Worm (Caenorhabditis elegans): ENCODE measurements around the gene ugt-65.

ugt-65 gene

ce11 chrIV:12417536-12418195 lies 2.8 kb upstream of the ugt-65 start, which contains the start of gene F08G5.3 (continued):
- TF ChIP-seq ceh-28 (tag; optimal IDR thresholded peaks at IDR 0.05) (no peak), F10B5.3 (tag; optimal IDR thresholded peaks at IDR 0.05) (no peak), rbr-2 (tag; optimal IDR thresholded peaks at IDR 0.05) (peak; percentile 47), ceh-44 (GFP tag; IDR thresholded peaks at IDR 0.05) (0 out of 2 replicates have a peak, but pooled peaks have one; percentile 43), saeg-2 (GFP tag; IDR thresholded peaks at IDR 0.05) (peak; percentile 66; the same call in 1 of the 2 replicates), unc-130 (GFP tag; optimal IDR thresholded peaks at IDR 0.05) (peak; percentile 68), aly-2 (tag; optimal IDR thresholded peaks at IDR 0.05) (no peak), nhr-28 (tag; optimal IDR thresholded peaks at IDR 0.05) (peak; percentile 15), daf-12 (tag; optimal IDR thresholded peaks at IDR 0.05) (no peak), snpc-4 (tag; optimal IDR thresholded peaks at IDR 0.05) (no peak), lin-29 (GFP tag; IDR thresholded peaks at IDR 0.05) (no peak), hif-1 (tag; optimal IDR thresholded peaks at IDR 0.05) (peak in 1 of 2 experiments; percentile 33), pqm-1 (tag; optimal IDR thresholded peaks at IDR 0.05) (no peak), nhr-11 (tag; optimal IDR thresholded peaks at IDR 0.05) (no peak), pha-4 (GFP tag; IDR thresholded peaks at IDR 0.05) (peak; percentile 91), pha-4 (tag; optimal IDR thresholded peaks at IDR 0.05) (no peak), nhr-41 (GFP tag; IDR thresholded peaks at IDR 0.05) (peak; percentile 45; the same call in 1 of the 2 replicates), mxl-3 (GFP tag; optimal IDR thresholded peaks at IDR 0.05) (no peak), dmd-9 (GFP tag; IDR thresholded peaks at IDR 0.05) (peak; percentile 74; the same call in 1 of the 2 replicates), F26F4.8 (GFP tag; conservative IDR thresholded peaks at IDR 0.05) (peak; percentile 90), R02D3.7 (tag; optimal IDR thresholded peaks at IDR 0.05) (no peak), ceh-82 (tag; optimal IDR thresholded peaks at IDR 0.05) (no peak), nhr-25 (tag; optimal IDR thresholded peaks at IDR 0.05; ENCODE audit: borderline replicate concordance, insufficient read depth) (no peak), duxl-1 (tag; optimal IDR thresholded peaks at IDR 0.05; ENCODE audit: poor library complexity) (peak; percentile 37), mep-1 (tag; optimal IDR thresholded peaks at IDR 0.05) (peak; percentile 49), F37D6.2 (tag; optimal IDR thresholded peaks at IDR 0.05) (no peak), madf-9 (GFP tag; conservative IDR thresholded peaks at IDR 0.05) (no peak), mdl-1 (tag; optimal IDR thresholded peaks at IDR 0.05) (no peak), egl-27 (tag; optimal IDR thresholded peaks at IDR 0.05) (no peak), daf-19 (GFP tag; conservative IDR thresholded peaks at IDR 0.05) (no peak), cey-2 (tag; optimal IDR thresholded peaks at IDR 0.05; ENCODE audit: borderline replicate concordance, insufficient read depth) (no peak), unc-62 (GFP tag; optimal IDR thresholded peaks at IDR 0.05 in 1 of 2) (no peak), unc-62 (tag; optimal IDR thresholded peaks at IDR 0.05) (no peak), egl-43 (GFP tag; IDR thresholded peaks at IDR 0.05) (peak; percentile 91), jun-1 (tag; optimal IDR thresholded peaks at IDR 0.05) (no peak), F49E8.2 (tag; optimal IDR thresholded peaks at IDR 0.05; ENCODE audit: borderline replicate concordance) (peak; percentile 51), madf-5 (GFP tag; IDR thresholded peaks at IDR 0.05) (peak in 1 of 2 experiments; percentile 66; a peak in 1 of 4 replicates), mxl-2 (GFP tag; conservative IDR thresholded peaks at IDR 0.05) (0 out of 2 replicates have a peak, but pooled peaks have one; percentile 34), mes-2 (tag; optimal IDR thresholded peaks at IDR 0.05; ENCODE audit: poor library complexity, severe bottlenecking) (peak; percentile 73), lin-13 (GFP tag; optimal IDR thresholded peaks at IDR 0.05) (no peak), nhr-42 (GFP tag; IDR thresholded peaks at IDR 0.05) (no peak), dve-1 (tag; optimal IDR thresholded peaks at IDR 0.05; ENCODE audit: insufficient read depth) (peak; percentile 52), lin-1 (GFP tag; IDR thresholded peaks at IDR 0.05) (peak; percentile 55; the same call in 1 of the 2 replicates), tag-97 (GFP tag; IDR thresholded peaks at IDR 0.05) (no peak), Y48G9A.11 (GFP tag; IDR thresholded peaks at IDR 0.05) (peak; percentile 86), hmg-1.1 (GFP tag; IDR thresholded peaks at IDR 0.05) (peak; percentile 76), nhr-77 (tag; optimal IDR thresholded peaks at IDR 0.05) (peak; percentile 32), D1046.2 (GFP tag; IDR thresholded peaks at IDR 0.05) (peak; percentile 82; the same call in 1 of the 2 replicates), ZK546.5 (tag; optimal IDR thresholded peaks at IDR 0.05) (no peak)
